Worm (Caenorhabditis elegans) whole organism, L4 larva: ENCODE measurements around the gene sshk-1.

Experiments
- F10B5.3 ChIP-seq: sonication (generic microtip); optimal IDR thresholded peaks from 2 replicates; lab custom pipeline; 2016; ENCODE audit warnings: mild to moderate bottlenecking, missing genetic modification characterization, missing compliant biosample characterization
- F49E8.2 ChIP-seq: sonication (generic microtip); optimal IDR thresholded peaks from 2 replicates; lab custom pipeline; 2016; ENCODE audit warnings: missing compliant biosample characterization, mild to moderate bottlenecking, missing genetic modification characterization, borderline replicate concordance
- T26A8.4 ChIP-seq: fragments of 200-800 bp; sonication (Bioruptor generic); IDR thresholded peaks from 2 replicates; pipeline ENCODE4 v1.3.6; 2022; ENCODE audit warnings: missing genetic modification characterization, missing compliant biosample characterization
- ZK546.5 ChIP-seq, 2 experiments: sonication (generic microtip); optimal IDR thresholded peaks; 2 replicates each; lab custom pipeline; 2017; ENCODE audit warnings: missing biosample characterization in 2 of 2, missing genetic modification characterization in 2 of 2
- aha-1 ChIP-seq: fragments of 150-350 bp; peaks from one replicate; lab custom pipeline; 2014; ENCODE audit warnings: missing biosample characterization, missing genetic modification characterization
- ceh-20 ChIP-seq: fragments of 200-800 bp; sonication (Bioruptor generic); IDR thresholded peaks from 2 replicates; pipeline ENCODE4 v1.3.6; 2022; ENCODE audit warnings: missing genetic modification reagents, missing genetic modification characterization, missing compliant biosample characterization
- daf-16 ChIP-seq, 3 experiments: sonication (generic microtip); optimal IDR thresholded peaks; 2 replicates each; lab custom pipeline; 2016 to 2017; ENCODE audit warnings: missing genetic modification characterization in 3 of 3, missing genetic modification reagents in 3 of 3, mild to moderate bottlenecking in 2 of 3, missing compliant biosample characterization in 2 of 3, missing biosample characterization in 1 of 3, moderate library complexity in 1 of 3
- dmd-6 ChIP-seq: fragments of 200-800 bp; sonication (Bioruptor generic); IDR thresholded peaks from 2 replicates; pipeline ENCODE4 v1.3.6; 2022; ENCODE audit warnings: missing genetic modification reagents, missing genetic modification characterization, missing compliant biosample characterization
- dmd-8 ChIP-seq: fragments of 200-800 bp; sonication (Bioruptor generic); IDR thresholded peaks from 2 replicates; pipeline ENCODE4 v1.3.6; 2022; ENCODE audit warnings: missing genetic modification characterization, missing compliant biosample characterization
- dpl-1 ChIP-seq: fragments of 150-350 bp; optimal IDR thresholded peaks from 2 replicates; lab custom pipeline; 2014; ENCODE audit warnings: missing biosample characterization, missing genetic modification reagents, missing genetic modification characterization
- dve-1 ChIP-seq: sonication (generic microtip); optimal IDR thresholded peaks from 2 replicates; lab custom pipeline; 2017; ENCODE audit warnings: antibody characterized with exemption, mild to moderate bottlenecking, missing genetic modification characterization, missing compliant biosample characterization; ENCODE audit not compliant: insufficient read depth
- hif-1 ChIP-seq, 2 experiments: sonication (generic microtip); optimal IDR thresholded peaks; 2 replicates each; lab custom pipeline; 2016 to 2017; ENCODE audit warnings: missing compliant biosample characterization in 2 of 2, missing genetic modification characterization in 2 of 2, missing genetic modification reagents in 2 of 2, missing genotype in 2 of 2, mild to moderate bottlenecking in 1 of 2
- hlh-11 ChIP-seq: fragments of 200-800 bp; sonication (Bioruptor generic); optimal IDR thresholded peaks from 2 replicates; lab custom pipeline; 2018; ENCODE audit warnings: mild to moderate bottlenecking, missing genetic modification characterization, missing compliant biosample characterization
- hlh-30 ChIP-seq: sonication (generic microtip); optimal IDR thresholded peaks from 2 replicates; lab custom pipeline; 2017; ENCODE audit warnings: antibody characterized with exemption, mild to moderate bottlenecking, missing genetic modification characterization, missing compliant biosample characterization; ENCODE audit not compliant: insufficient read depth
- lin-13 ChIP-seq: fragments of 150-350 bp; optimal IDR thresholded peaks from 2 replicates; lab custom pipeline; 2014; ENCODE audit warnings: missing biosample characterization, missing genetic modification reagents, missing genetic modification characterization
- lin-38 ChIP-seq: fragments of 200-800 bp; sonication (Bioruptor generic); IDR thresholded peaks from 2 replicates; pipeline ENCODE4 v1.3.6; 2022; ENCODE audit warnings: missing genetic modification reagents, missing genetic modification characterization, missing compliant biosample characterization
- lsy-2 ChIP-seq, 2 experiments: fragments of 150-350 bp in 1 of 2; sonication (generic microtip) in 1 of 2; optimal IDR thresholded peaks; 2 replicates each; lab custom pipeline; 2014 to 2017; ENCODE audit warnings: missing biosample characterization in 2 of 2, missing genetic modification characterization in 2 of 2
- madf-9 ChIP-seq: fragments of 200-800 bp; sonication (Bioruptor generic); conservative IDR thresholded peaks from 2 replicates; pipeline ENCODE4 v1.3.6; 2022; ENCODE audit warnings: missing genetic modification reagents, missing genetic modification characterization, missing compliant biosample characterization
- mdl-1 ChIP-seq, 2 experiments: fragments of 150-350 bp in 1 of 2; sonication (generic microtip) in 1 of 2; optimal IDR thresholded peaks; 2 replicates each; lab custom pipeline; 2014 to 2017; ENCODE audit warnings: missing biosample characterization in 2 of 2, missing genetic modification characterization in 2 of 2
- mep-1 ChIP-seq: fragments of 150-350 bp; sonication (generic microtip); optimal IDR thresholded peaks from 3 replicates; lab custom pipeline; 2014; ENCODE audit warnings: missing biosample characterization, missing genetic modification characterization
- mes-2 ChIP-seq: sonication (generic microtip); optimal IDR thresholded peaks from 2 replicates; lab custom pipeline; 2016; ENCODE audit warnings: missing genotype, mild to moderate bottlenecking, missing genetic modification characterization, missing compliant biosample characterization; ENCODE audit not compliant: poor library complexity, severe bottlenecking
- mxl-2 ChIP-seq: fragments of 200-800 bp; sonication (Bioruptor generic); conservative IDR thresholded peaks from 2 replicates; pipeline ENCODE4 v1.3.6; 2022; ENCODE audit warnings: missing genetic modification reagents, missing genetic modification characterization, missing compliant biosample characterization
- mxl-3 ChIP-seq: fragments of 200-800 bp; sonication (Bioruptor generic); optimal IDR thresholded peaks from 2 replicates; lab custom pipeline; 2018; ENCODE audit warnings: mild to moderate bottlenecking, missing genetic modification characterization, missing compliant biosample characterization
- nhr-11 ChIP-seq: fragments of 150-350 bp; optimal IDR thresholded peaks from 2 replicates; lab custom pipeline; 2014; ENCODE audit warnings: missing biosample characterization, missing genetic modification characterization
- nhr-25 ChIP-seq: sonication (generic microtip); optimal IDR thresholded peaks from 2 replicates; lab custom pipeline; 2017; ENCODE audit warnings: missing genetic modification characterization, mild to moderate bottlenecking, missing compliant biosample characterization, antibody characterized with exemption, moderate library complexity, borderline replicate concordance; ENCODE audit not compliant: insufficient read depth
- nhr-28 ChIP-seq: fragments of 150-350 bp; optimal IDR thresholded peaks from 2 replicates; lab custom pipeline; 2014; ENCODE audit warnings: missing biosample characterization, missing genetic modification characterization
- nhr-48 ChIP-seq: sonication (generic microtip); optimal IDR thresholded peaks from 2 replicates; lab custom pipeline; 2016; ENCODE audit warnings: mild to moderate bottlenecking, missing genetic modification characterization, missing compliant biosample characterization
- nhr-6 ChIP-seq: fragments of 150-350 bp; optimal IDR thresholded peaks from 2 replicates; lab custom pipeline; 2014; ENCODE audit warnings: missing biosample characterization, missing genetic modification characterization
- php-3 ChIP-seq: fragments of 200-800 bp; sonication (Bioruptor generic); IDR thresholded peaks from 2 replicates; pipeline ENCODE4 v1.3.6; 2022; ENCODE audit warnings: missing genetic modification reagents, missing genetic modification characterization, missing compliant biosample characterization
- pqm-1 ChIP-seq: sonication (generic microtip); optimal IDR thresholded peaks from 2 replicates; lab custom pipeline; 2017; ENCODE audit warnings: missing biosample characterization, missing genetic modification characterization
- rbr-2 ChIP-seq: sonication (generic microtip); optimal IDR thresholded peaks from 2 replicates; lab custom pipeline; 2016; ENCODE audit warnings: missing genotype, missing genetic modification characterization, missing compliant biosample characterization
- set-16 ChIP-seq: fragments of 200-800 bp; sonication (Bioruptor generic); IDR thresholded peaks from 2 replicates; pipeline ENCODE4 v1.3.6; 2022; ENCODE audit warnings: missing genetic modification reagents, missing genetic modification characterization, missing compliant biosample characterization
- snpc-4 ChIP-seq: fragments of 150-350 bp; optimal IDR thresholded peaks from 2 replicates; lab custom pipeline; 2014; ENCODE audit warnings: missing biosample characterization, missing genetic modification characterization
- zag-1 ChIP-seq: fragments of 150-350 bp; optimal IDR thresholded peaks from 2 replicates; lab custom pipeline; 2014; ENCODE audit warnings: missing biosample characterization, missing genetic modification characterization
- zfp-2 ChIP-seq: sonication (generic microtip); optimal IDR thresholded peaks from 2 replicates; lab custom pipeline; 2016; ENCODE audit warnings: mild to moderate bottlenecking, missing genetic modification characterization, missing compliant biosample characterization
- zfp-3 ChIP-seq: fragments of 200-800 bp; sonication (Bioruptor generic); conservative IDR thresholded peaks from 2 replicates; pipeline ENCODE4 v1.3.6; 2022; ENCODE audit warnings: missing genetic modification reagents, missing genetic modification characterization, missing compliant biosample characterization

sshk-1 gene

ce11 chrV:20828820-20829219, 12.9 kb downstream of the sshk-1 start, which contains the start of gene sbt-1 (continued):
- TF ChIP-seq F10B5.3 (tag; lab: Kevin White, UChicago): no peak
- peak; percentile 96 for TF ChIP-seq aha-1 (tag; lab: Kevin White, UChicago)

ce11 chrV:20829511-20829910, 13.6 kb downstream of the sshk-1 start, which contains the start of gene num-1:
Gene num-1, plus strand, starts transcription at chrV:20829811.
- TF ChIP-seq F49E8.2 (tag; lab: Kevin White, UChicago) (no peak), ZK546.5 (tag; optimal IDR thresholded peaks at IDR 0.05; lab: Kevin White, UChicago) (no peak), hif-1 (tag; optimal IDR thresholded peaks at IDR 0.05; lab: Kevin White, UChicago) (no peak), snpc-4 (no peak), zfp-2 (tag; lab: Kevin White, UChicago) (no peak), php-3 (GFP tag; lab: Robert Waterston, UW) (no peak), dpl-1 (GFP tag; lab: Kevin White, UChicago) (no peak), zfp-3 (GFP tag; lab: Robert Waterston, UW) (no peak), nhr-25 (tag; lab: Kevin White, UChicago) (no peak), zag-1 (tag; lab: Kevin White, UChicago) (no peak), mxl-3 (no peak), lin-38 (GFP tag; lab: Robert Waterston, UW) (no peak), set-16 (GFP tag; lab: Robert Waterston, UW) (no peak)

ce11 chrV:20830409-20830808, 14.5 kb downstream of the sshk-1 start:
- TF ChIP-seq dmd-6 (peak; percentile 56; the same call in 1 of the 2 replicates), mxl-2 (GFP tag; lab: Robert Waterston, UW) (no peak)

- TF ChIP-seq madf-9 (GFP tag; lab: Robert Waterston, UW) (no peak), hlh-11 (tag; lab: Kevin White, UChicago) (peak; percentile 68), nhr-11 (tag; lab: Kevin White, UChicago) (no peak), daf-16 (GFP tag; optimal IDR thresholded peaks at IDR 0.05; lab: Kevin White, UChicago) (no peak), daf-16 (tag; optimal IDR thresholded peaks at IDR 0.05; lab: Kevin White, UChicago) (peak; percentile 79), mes-2 (tag; lab: Kevin White, UChicago) (peak; percentile 64), mxl-3 (peak; percentile 85), mep-1 (tag; lab: Kevin White, UChicago) (peak; percentile 27), nhr-28 (tag; lab: Kevin White, UChicago) (peak; percentile 79), lsy-2 (tag; optimal IDR thresholded peaks at IDR 0.05; lab: Kevin White, UChicago) (peak in 1 of 2 experiments; percentile 25), mdl-1 (tag; optimal IDR thresholded peaks at IDR 0.05; lab: Kevin White, UChicago) (peak in 1 of 2 experiments; percentile 58), dmd-6 (peak; percentile 84), dmd-8 (GFP tag; lab: Robert Waterston, UW) (no peak), rbr-2 (tag; lab: Kevin White, UChicago) (no peak), hlh-30 (tag; lab: Kevin White, UChicago) (peak; percentile 68), nhr-6 (tag; lab: Kevin White, UChicago) (peak; percentile 41), lin-13 (GFP tag; lab: Kevin White, UChicago) (no peak), T26A8.4 (GFP tag; lab: Robert Waterston, UW) (0 out of 2 replicates have a peak, but pooled peaks have one; percentile 29), nhr-48 (peak; percentile 39), dve-1 (peak; percentile 49), pqm-1 (tag; lab: Kevin White, UChicago) (peak; percentile 52), ceh-20 (no peak), nhr-25 (tag; lab: Kevin White, UChicago) (no peak)
Measured at ce11 chrV:20831867-20832266, 15.9 kb downstream of the sshk-1 start.
